Fruit fly (Drosophila melanogaster) whole organism, prepupa: Measurements from ENCODE around the gene CG6481.

Source experiments
- Blimp-1 ChIP-seq: fragments of 200-800 bp; sonication (Bioruptor generic); optimal IDR thresholded peaks from 3 replicates; lab custom pipeline; 2017; ENCODE audit warnings: missing biosample characterization, missing genetic modification characterization, mild to moderate bottlenecking, moderate library complexity, missing genetic modification reagents
- CG10631 ChIP-seq: fragments of 200-800 bp; sonication (Bioruptor generic); optimal IDR thresholded peaks from 2 replicates; lab custom pipeline; 2016; ENCODE audit warnings: missing biosample characterization, missing genetic modification characterization
- CG10669 ChIP-seq: fragments of 200-800 bp; sonication (Bioruptor generic); optimal IDR thresholded peaks from 3 replicates; lab custom pipeline; 2018; ENCODE audit warnings: missing biosample characterization, mild to moderate bottlenecking, missing genetic modification characterization, moderate library complexity
- CG11294 ChIP-seq: fragments of 200-800 bp; sonication (Bioruptor generic); IDR thresholded peaks from 2 replicates; pipeline ENCODE4 v1.3.6; 2022; ENCODE audit warnings: missing biosample characterization, missing genetic modification characterization
- CG11902 ChIP-seq: fragments of 200-800 bp; sonication (Bioruptor generic); optimal IDR thresholded peaks from 3 replicates; lab custom pipeline; 2016; ENCODE audit warnings: missing biosample characterization, missing genetic modification characterization
- CG1621 ChIP-seq: fragments of 200-800 bp; sonication (Bioruptor generic); optimal IDR thresholded peaks from 3 replicates; lab custom pipeline; 2018; ENCODE audit warnings: missing biosample characterization, mild to moderate bottlenecking, missing genetic modification characterization
- CG16779 ChIP-seq: fragments of 200-800 bp; sonication (Bioruptor generic); optimal IDR thresholded peaks from 3 replicates; lab custom pipeline; 2017; ENCODE audit warnings: missing biosample characterization, mild to moderate bottlenecking, missing genetic modification characterization
- CG3919 ChIP-seq: fragments of 200-800 bp; sonication (Bioruptor generic); optimal IDR thresholded peaks from 3 replicates; lab custom pipeline; 2016; ENCODE audit warnings: missing biosample characterization, missing genetic modification characterization
- CG4318 ChIP-seq: fragments of 200-800 bp; sonication (Bioruptor generic); optimal IDR thresholded peaks from 3 replicates; lab custom pipeline; 2017; ENCODE audit warnings: missing biosample characterization, mild to moderate bottlenecking, missing genetic modification characterization
- CG6276 ChIP-seq: fragments of 200-800 bp; sonication (Bioruptor generic); optimal IDR thresholded peaks from 2 replicates; lab custom pipeline; 2017; ENCODE audit warnings: missing biosample characterization, mild to moderate bottlenecking, missing genetic modification characterization
- CG6808 ChIP-seq: fragments of 200-800 bp; sonication (Bioruptor generic); optimal IDR thresholded peaks from 3 replicates; lab custom pipeline; 2017; ENCODE audit warnings: missing biosample characterization, missing genetic modification characterization, mild to moderate bottlenecking, moderate library complexity, missing genetic modification reagents
- CG6854 ChIP-seq: fragments of 200-800 bp; sonication (Bioruptor generic); optimal IDR thresholded peaks from 2 replicates; lab custom pipeline; 2017; ENCODE audit warnings: missing biosample characterization, mild to moderate bottlenecking, missing genetic modification characterization
- CG7368 ChIP-seq: fragments of 200-800 bp; sonication (Bioruptor generic); optimal IDR thresholded peaks from 3 replicates; lab custom pipeline; 2016; ENCODE audit warnings: missing biosample characterization, missing genetic modification characterization
- CG8119 ChIP-seq: fragments of 200-800 bp; sonication (Bioruptor generic); IDR thresholded peaks from 3 replicates; pipeline ENCODE4 v1.3.6; 2022; ENCODE audit warnings: missing biosample characterization, missing genetic modification characterization
- CG8319 ChIP-seq: fragments of 200-800 bp; sonication (Bioruptor generic); optimal IDR thresholded peaks from 3 replicates; lab custom pipeline; 2016; ENCODE audit warnings: missing biosample characterization, missing genetic modification characterization
- CG8632 ChIP-seq: fragments of 200-800 bp; sonication (Bioruptor generic); optimal IDR thresholded peaks from 3 replicates; lab custom pipeline; 2016; ENCODE audit warnings: missing biosample characterization, missing genetic modification characterization
- Eip75B ChIP-seq: fragments of 200-800 bp; sonication (Bioruptor generic); optimal IDR thresholded peaks from 3 replicates; lab custom pipeline; 2016; ENCODE audit warnings: missing biosample characterization, missing genetic modification characterization
- Ets96B ChIP-seq: fragments of 200-800 bp; optimal IDR thresholded peaks from 2 replicates; lab custom pipeline; 2019; ENCODE audit warnings: missing biosample characterization, mild to moderate bottlenecking, missing genetic modification characterization, moderate library complexity
- Hr38 ChIP-seq: sonication (Bioruptor generic); optimal IDR thresholded peaks from 2 replicates; lab custom pipeline; 2016; ENCODE audit warnings: missing biosample characterization, missing genetic modification characterization
- Hr39 ChIP-seq: fragments of 200-800 bp; sonication (Bioruptor generic); optimal IDR thresholded peaks from 2 replicates; lab custom pipeline; 2016; ENCODE audit warnings: missing biosample characterization, missing genetic modification characterization
- OdsH ChIP-seq: fragments of 200-800 bp; sonication (Bioruptor generic); optimal IDR thresholded peaks from 3 replicates; lab custom pipeline; 2016; ENCODE audit warnings: missing biosample characterization, missing genetic modification characterization
- Sox102F ChIP-seq: fragments of 200-800 bp; sonication (Bioruptor generic); optimal IDR thresholded peaks from 2 replicates; lab custom pipeline; 2016; ENCODE audit warnings: missing biosample characterization, mild to moderate bottlenecking, missing genetic modification characterization
- Sox14 ChIP-seq: fragments of 200-800 bp; sonication (Bioruptor generic); optimal IDR thresholded peaks from 3 replicates; lab custom pipeline; 2016; ENCODE audit warnings: missing biosample characterization, missing genetic modification characterization
- achi ChIP-seq: fragments of 200-800 bp; sonication (Bioruptor generic); optimal IDR thresholded peaks from 3 replicates; lab custom pipeline; 2016; ENCODE audit warnings: missing biosample characterization, missing genetic modification characterization
- dac ChIP-seq: fragments of 200-800 bp; sonication (Bioruptor generic); optimal IDR thresholded peaks from 2 replicates; lab custom pipeline; 2017; ENCODE audit warnings: missing biosample characterization, mild to moderate bottlenecking, missing genetic modification characterization
- eg ChIP-seq: fragments of 200-800 bp; sonication (Bioruptor generic); IDR thresholded peaks from 3 replicates; pipeline ENCODE4 v1.3.6; 2022; ENCODE audit warnings: missing biosample characterization, missing genetic modification characterization
- esn ChIP-seq: fragments of 200-800 bp; sonication (Bioruptor generic); optimal IDR thresholded peaks from 2 replicates; lab custom pipeline; 2016; ENCODE audit warnings: missing biosample characterization, mild to moderate bottlenecking, missing genetic modification characterization, moderate library complexity
- fd85E ChIP-seq: fragments of 200-800 bp; sonication (Bioruptor generic); optimal IDR thresholded peaks from 3 replicates; lab custom pipeline; 2016; ENCODE audit warnings: missing biosample characterization, missing genetic modification characterization
- net ChIP-seq: fragments of 200-800 bp; sonication (Bioruptor generic); optimal IDR thresholded peaks from 3 replicates; lab custom pipeline; 2016; ENCODE audit warnings: missing biosample characterization, missing genetic modification characterization
- pdm3 ChIP-seq: fragments of 200-800 bp; sonication (Bioruptor generic); optimal IDR thresholded peaks from 3 replicates; lab custom pipeline; 2016; ENCODE audit warnings: missing biosample characterization, missing genetic modification characterization
- salr ChIP-seq, 2 experiments: fragments of 200-800 bp; sonication (Bioruptor generic); optimal IDR thresholded peaks; 3 replicates each; lab custom pipeline; 2016 to 2018; ENCODE audit warnings: missing biosample characterization in 2 of 2, missing genetic modification characterization in 2 of 2, mild to moderate bottlenecking in 1 of 2
- spab ChIP-seq: fragments of 200-800 bp; sonication (Bioruptor generic); optimal IDR thresholded peaks from 2 replicates; lab custom pipeline; 2017; ENCODE audit warnings: missing biosample characterization, mild to moderate bottlenecking, missing genetic modification characterization, missing genetic modification reagents
- ss ChIP-seq, 2 experiments: fragments of 200-800 bp; sonication (Bioruptor generic); optimal IDR thresholded peaks; 2 replicates in 1 of 2; 3 replicates in 1 of 2; lab custom pipeline; 2017 to 2018; ENCODE audit warnings: mild to moderate bottlenecking in 2 of 2, missing biosample characterization in 2 of 2, missing genetic modification characterization in 2 of 2, moderate library complexity in 1 of 2
- topi ChIP-seq: fragments of 200-800 bp; sonication (Bioruptor generic); optimal IDR thresholded peaks from 3 replicates; lab custom pipeline; 2016; ENCODE audit warnings: missing biosample characterization, missing genetic modification characterization
- vri ChIP-seq: fragments of 200-800 bp; sonication (Bioruptor generic); optimal IDR thresholded peaks from 3 replicates; lab custom pipeline; 2016; ENCODE audit warnings: missing biosample characterization, mild to moderate bottlenecking, missing genetic modification characterization

CG6481 gene

DNA sequence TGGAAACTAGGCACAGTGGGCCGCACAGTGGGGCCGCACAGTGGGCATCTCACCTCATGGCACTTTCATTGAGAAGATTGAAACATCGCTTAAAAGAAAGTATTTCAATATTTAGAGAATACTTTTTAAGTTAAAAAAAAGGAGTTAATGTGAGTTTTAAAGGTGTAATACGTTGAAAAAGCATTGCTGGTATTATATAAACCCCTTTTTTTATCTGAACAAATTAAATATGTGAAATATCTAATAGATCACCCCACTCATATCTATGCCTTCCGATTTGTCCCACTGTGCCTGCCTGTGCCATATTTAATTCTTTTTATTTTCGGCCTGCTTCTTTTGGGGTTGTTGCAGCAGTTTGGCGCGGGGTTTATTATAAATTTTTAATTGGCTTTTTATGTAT is 11.1 kb upstream of the CG6481 start (continued):
- TF ChIP-seq net (GFP tag; lab: Kevin White, UChicago) (no peak), CG7368 (GFP tag; lab: Kevin White, UChicago) (no peak), ss (GFP tag; optimal IDR thresholded peaks at IDR 0.05; lab: Kevin White, UChicago) (no peak), CG4318 (GFP tag; lab: Kevin White, UChicago) (no peak), eg (GFP tag; lab: Robert Waterston, UW) (no peak), Sox102F (GFP tag; lab: Kevin White, UChicago) (peak; percentile 16), CG10669 (no peak), achi (GFP tag; lab: Kevin White, UChicago) (peak; percentile 23), Sox14 (GFP tag; lab: Kevin White, UChicago) (peak; percentile 23), CG10631 (GFP tag; lab: Kevin White, UChicago) (no peak), CG8319 (GFP tag; lab: Kevin White, UChicago) (no peak), spab (GFP tag; lab: Kevin White, UChicago) (no peak), CG6854 (GFP tag; lab: Kevin White, UChicago) (no peak), CG1621 (tag; lab: Kevin White, UChicago) (no peak), salr (GFP tag; optimal IDR thresholded peaks at IDR 0.05; lab: Kevin White, UChicago) (no peak), Eip75B (GFP tag; lab: Kevin White, UChicago) (no peak), CG6276 (GFP tag; lab: Kevin White, UChicago) (no peak), vri (GFP tag; lab: Kevin White, UChicago) (no peak), topi (GFP tag; lab: Kevin White, UChicago) (peak; percentile 39), CG11902 (GFP tag; lab: Kevin White, UChicago) (no peak), Blimp-1 (GFP tag; lab: Kevin White, UChicago) (no peak), CG16779 (tag; lab: Kevin White, UChicago) (no peak), CG8119 (GFP tag; lab: Robert Waterston, UW) (no peak), Ets96B (tag; lab: Kevin White, UChicago) (no peak), CG6808 (GFP tag; lab: Kevin White, UChicago) (peak; percentile 5), Hr39 (GFP tag; lab: Kevin White, UChicago) (peak; percentile 20), Hr38 (GFP tag; lab: Kevin White, UChicago) (no peak), CG3919 (GFP tag; lab: Kevin White, UChicago) (peak; percentile 3), OdsH (peak; percentile 13), pdm3 (GFP tag; lab: Kevin White, UChicago) (peak; percentile 18)
- TF ChIP-seq, all 60 proteins: peak for 21

DNA sequence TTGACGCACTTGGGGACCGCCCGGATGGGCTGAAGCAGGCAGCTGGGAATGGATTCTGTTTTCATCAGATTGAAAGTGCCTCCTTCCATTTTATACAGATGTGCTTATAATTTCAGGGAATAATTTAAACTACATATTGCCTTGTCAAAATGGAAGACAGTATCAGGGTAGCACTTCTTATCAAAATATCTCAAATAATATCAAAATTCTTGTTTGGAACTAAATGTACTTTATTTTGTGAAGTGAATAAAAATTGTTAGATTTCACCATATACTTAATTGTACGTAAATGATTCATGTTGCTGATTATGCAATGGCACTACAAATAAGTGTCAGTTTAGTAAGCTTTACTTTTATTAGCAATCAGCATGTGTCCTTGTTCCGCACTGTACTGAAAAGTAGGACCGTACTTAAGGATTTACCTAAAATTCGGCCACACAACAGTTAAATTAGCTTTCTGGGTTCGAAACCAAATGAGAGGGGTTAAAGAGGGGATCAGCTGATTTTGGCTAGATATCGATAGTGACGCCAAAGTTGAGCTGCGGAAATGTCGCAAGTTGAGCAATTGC is 6.0 kb upstream of the CG6481 start, which contains the start of the genes CG15042 and CG15047:
TSS of gene CG15042 (minus strand) at position 101 of the 568 bp plus-strand sequence.
TSS of gene CG15047 (plus strand) at position 518 of the 568 bp plus-strand sequence.
- no peak for TF ChIP-seq OdsH
- no peak for TF ChIP-seq Eip75B (GFP tag; lab: Kevin White, UChicago)
- no peak for TF ChIP-seq CG11294
- TF ChIP-seq esn (GFP tag; lab: Kevin White, UChicago) = no peak
- no peak for TF ChIP-seq Sox102F (GFP tag; lab: Kevin White, UChicago)
- no peak for TF ChIP-seq CG8632 (GFP tag; lab: Kevin White, UChicago)
- no peak for TF ChIP-seq Ets96B (tag; lab: Kevin White, UChicago)
- TF ChIP-seq dac (GFP tag; lab: Kevin White, UChicago) = no peak
- no peak for TF ChIP-seq salr (GFP tag; optimal IDR thresholded peaks at IDR 0.05; lab: Kevin White, UChicago)
- TF ChIP-seq fd85E (GFP tag; lab: Kevin White, UChicago) = no peak
- TF ChIP-seq CG10669 = no peak
- TF ChIP-seq Hr38 (GFP tag; lab: Kevin White, UChicago) = no peak
- TF ChIP-seq CG8119 (GFP tag; lab: Robert Waterston, UW) = no peak
